Worm (Caenorhabditis elegans) whole organism, L1 larva: ENCODE results near the gene lbp-4.
A peak's percentile ranks its signal among the peaks of the same experiment; 100 is the strongest.

Experiments
- C04F5.9 ChIP-seq: sonication (generic microtip); optimal IDR thresholded peaks from 2 replicates; lab custom pipeline; 2016; ENCODE audit warnings: missing genetic modification characterization, missing compliant biosample characterization
- C16A3.4 ChIP-seq: fragments of 150-350 bp; optimal IDR thresholded peaks from 2 replicates; lab custom pipeline; 2014; ENCODE audit warnings: missing biosample characterization, missing genetic modification characterization
- C34B4.2 ChIP-seq: sonication (generic microtip); optimal IDR thresholded peaks from 2 replicates; lab custom pipeline; 2017; ENCODE audit warnings: mild to moderate bottlenecking, missing genetic modification characterization, missing compliant biosample characterization
- F16B12.6 ChIP-seq: fragments of 150-350 bp; optimal IDR thresholded peaks from 2 replicates; lab custom pipeline; 2014; ENCODE audit warnings: missing biosample characterization, missing genetic modification characterization
- Y116A8C.19 ChIP-seq: sonication (generic microtip); optimal IDR thresholded peaks from 2 replicates; lab custom pipeline; 2016; ENCODE audit warnings: missing compliant biosample characterization, missing genetic modification characterization, borderline replicate concordance
- aha-1 ChIP-seq: fragments of 150-350 bp; optimal IDR thresholded peaks from 2 replicates; lab custom pipeline; 2014; ENCODE audit warnings: missing biosample characterization, missing genetic modification characterization
- aly-2 ChIP-seq: fragments of 150-350 bp; optimal IDR thresholded peaks from 2 replicates; lab custom pipeline; 2014; ENCODE audit warnings: missing biosample characterization, missing genetic modification characterization
- ceh-8 ChIP-seq: fragments of 200-800 bp; sonication (Bioruptor generic); optimal IDR thresholded peaks from 2 replicates; lab custom pipeline; 2018; ENCODE audit warnings: mild to moderate bottlenecking, missing genetic modification characterization, moderate library complexity, missing compliant biosample characterization
- ceh-90 ChIP-seq: sonication (generic microtip); optimal IDR thresholded peaks from 2 replicates; lab custom pipeline; 2016; ENCODE audit warnings: missing genetic modification characterization, missing compliant biosample characterization
- ces-1 ChIP-seq: fragments of 150-350 bp; optimal IDR thresholded peaks from 2 replicates; lab custom pipeline; 2014; ENCODE audit warnings: missing biosample characterization, missing genetic modification reagents, missing genetic modification characterization
- dpl-1 ChIP-seq, 3 experiments: fragments of 150-350 bp in 2 of 3; sonication (generic microtip) in 1 of 3; optimal IDR thresholded peaks; 2 replicates each; lab custom pipeline; 2014 to 2017; ENCODE audit warnings: missing biosample characterization in 3 of 3, missing genetic modification characterization in 3 of 3, missing genetic modification reagents in 3 of 3
- egl-27 ChIP-seq, 2 experiments: fragments of 150-350 bp in 1 of 2; sonication (generic microtip); optimal IDR thresholded peaks; 3 replicates each; lab custom pipeline; 2017 to 2018; ENCODE audit warnings: missing biosample characterization in 2 of 2, missing genetic modification characterization in 2 of 2, missing genetic modification reagents in 2 of 2
- ets-5 ChIP-seq: fragments of 200-800 bp; sonication (Bioruptor generic); IDR thresholded peaks from 2 replicates; pipeline ENCODE4 v1.3.6; 2022; ENCODE audit warnings: missing genetic modification characterization, missing compliant biosample characterization
- fkh-10 ChIP-seq: sonication (generic microtip); optimal IDR thresholded peaks from 2 replicates; lab custom pipeline; 2017; ENCODE audit warnings: missing biosample characterization, missing genetic modification reagents, missing genetic modification characterization
- fkh-4 ChIP-seq: sonication (generic microtip); optimal IDR thresholded peaks from 2 replicates; lab custom pipeline; 2016; ENCODE audit warnings: missing compliant biosample characterization, missing genetic modification characterization, borderline replicate concordance
- fkh-8 ChIP-seq: sonication (generic microtip); optimal IDR thresholded peaks from 2 replicates; lab custom pipeline; 2016; ENCODE audit warnings: mild to moderate bottlenecking, missing genetic modification characterization, missing compliant biosample characterization
- fos-1 ChIP-seq: fragments of 150-350 bp; optimal IDR thresholded peaks from 2 replicates; lab custom pipeline; 2014; ENCODE audit warnings: missing biosample characterization, missing genetic modification characterization
- hlh-4 ChIP-seq: sonication (generic microtip); optimal IDR thresholded peaks from 2 replicates; lab custom pipeline; 2016; ENCODE audit warnings: mild to moderate bottlenecking, missing genetic modification characterization, missing compliant biosample characterization
- hpl-2 ChIP-seq: fragments of 150-350 bp; optimal IDR thresholded peaks from 2 replicates; lab custom pipeline; 2014; ENCODE audit warnings: missing biosample characterization, missing genetic modification reagents, missing genetic modification characterization
- isw-1 ChIP-seq: fragments of 200-800 bp; sonication (Bioruptor generic); IDR thresholded peaks from 2 replicates; pipeline ENCODE4 v1.3.6; 2022; ENCODE audit warnings: missing genetic modification characterization, missing compliant biosample characterization
- jun-1 ChIP-seq: fragments of 150-350 bp; optimal IDR thresholded peaks from 2 replicates; lab custom pipeline; 2014; ENCODE audit warnings: missing biosample characterization, missing genetic modification reagents, missing genetic modification characterization
- lin-13 ChIP-seq: fragments of 150-350 bp; optimal IDR thresholded peaks from 2 replicates; lab custom pipeline; 2014; ENCODE audit warnings: missing biosample characterization, missing genetic modification reagents, missing genetic modification characterization
- lin-14 ChIP-seq: fragments of 200-800 bp; sonication (Bioruptor generic); optimal IDR thresholded peaks from 2 replicates; lab custom pipeline; 2018; ENCODE audit warnings: mild to moderate bottlenecking, missing genetic modification characterization, moderate library complexity, missing compliant biosample characterization
- lin-15B ChIP-seq: fragments of 150-350 bp; sonication (generic microtip); optimal IDR thresholded peaks from 3 replicates; lab custom pipeline; 2014; ENCODE audit warnings: missing biosample characterization, missing genetic modification characterization
- lin-39 ChIP-seq: fragments of 150-350 bp; optimal IDR thresholded peaks from 2 replicates; lab custom pipeline; 2014; ENCODE audit warnings: missing biosample characterization, missing genetic modification reagents, missing genetic modification characterization
- lir-3 ChIP-seq: sonication (generic microtip); optimal IDR thresholded peaks from 2 replicates; lab custom pipeline; 2016; ENCODE audit warnings: mild to moderate bottlenecking, missing genetic modification characterization, moderate library complexity, missing compliant biosample characterization; ENCODE audit not compliant: poor library complexity
- mdl-1 ChIP-seq, 2 experiments: fragments of 150-350 bp; optimal IDR thresholded peaks; 2 replicates each; lab custom pipeline; 2014 to 2017; ENCODE audit warnings: missing biosample characterization in 2 of 2, missing genetic modification characterization in 2 of 2, inconsistent platforms in 1 of 2
- mef-2 ChIP-seq: fragments of 150-350 bp; optimal IDR thresholded peaks from 2 replicates; lab custom pipeline; 2014; ENCODE audit warnings: missing biosample characterization, missing genetic modification characterization
- nhr-11 ChIP-seq: fragments of 150-350 bp; optimal IDR thresholded peaks from 2 replicates; lab custom pipeline; 2014; ENCODE audit warnings: missing biosample characterization, missing genetic modification characterization
- nhr-19 ChIP-seq: fragments of 200-800 bp; sonication (Bioruptor generic); conservative IDR thresholded peaks from 2 replicates; pipeline ENCODE4 v1.3.6; 2022; ENCODE audit warnings: missing genetic modification characterization, missing compliant biosample characterization
- nhr-20 ChIP-seq: sonication (generic microtip); optimal IDR thresholded peaks from 2 replicates; lab custom pipeline; 2016; ENCODE audit warnings: mild to moderate bottlenecking, missing genetic modification characterization, missing compliant biosample characterization
- nhr-237 ChIP-seq: fragments of 150-350 bp; optimal IDR thresholded peaks from 2 replicates; lab custom pipeline; 2014; ENCODE audit warnings: missing biosample characterization, missing genetic modification characterization
- nhr-47 ChIP-seq: sonication (generic microtip); optimal IDR thresholded peaks from 2 replicates; lab custom pipeline; 2016; ENCODE audit warnings: mild to moderate bottlenecking, missing genetic modification characterization, moderate library complexity, missing compliant biosample characterization
- nhr-76 ChIP-seq: sonication (generic microtip); optimal IDR thresholded peaks from 2 replicates; lab custom pipeline; 2017; ENCODE audit warnings: missing biosample characterization, missing genetic modification characterization
- nhr-77 ChIP-seq: fragments of 150-350 bp; optimal IDR thresholded peaks from 2 replicates; lab custom pipeline; 2014; ENCODE audit warnings: missing biosample characterization, missing genetic modification characterization
- nhr-84 ChIP-seq: sonication (generic microtip); optimal IDR thresholded peaks from 2 replicates; lab custom pipeline; 2017; ENCODE audit warnings: missing biosample characterization, missing genetic modification characterization
- nhr-90 ChIP-seq: sonication (generic microtip); optimal IDR thresholded peaks from 2 replicates; lab custom pipeline; 2016; ENCODE audit warnings: mild to moderate bottlenecking, missing genetic modification characterization, missing compliant biosample characterization; ENCODE audit not compliant: poor library complexity
- pag-3 ChIP-seq: sonication (generic microtip); optimal IDR thresholded peaks from 2 replicates; lab custom pipeline; 2017; ENCODE audit warnings: missing genetic modification characterization, mild to moderate bottlenecking, missing compliant biosample characterization, antibody characterized with exemption, borderline replicate concordance; ENCODE audit not compliant: insufficient read depth
- pax-3 ChIP-seq: fragments of 200-800 bp; sonication (Bioruptor generic); optimal IDR thresholded peaks from 2 replicates; lab custom pipeline; 2018; ENCODE audit warnings: mild to moderate bottlenecking, missing genetic modification characterization, moderate library complexity, missing compliant biosample characterization
- pqm-1 ChIP-seq: sonication (generic microtip); optimal IDR thresholded peaks from 3 replicates; lab custom pipeline; 2017; ENCODE audit warnings: missing biosample characterization, missing genetic modification characterization
- rnt-1 ChIP-seq: sonication (generic microtip); optimal IDR thresholded peaks from 2 replicates; lab custom pipeline; 2016; ENCODE audit warnings: mild to moderate bottlenecking, missing genetic modification characterization, moderate library complexity, missing compliant biosample characterization
- skn-1 ChIP-seq: fragments of 150-350 bp; optimal IDR thresholded peaks from 2 replicates; lab custom pipeline; 2014; ENCODE audit warnings: missing biosample characterization, missing genetic modification characterization
- snu-23 ChIP-seq: sonication (generic microtip); optimal IDR thresholded peaks from 2 replicates; lab custom pipeline; 2016; ENCODE audit warnings: missing genetic modification characterization, missing compliant biosample characterization
- sox-4 ChIP-seq: sonication (generic microtip); optimal IDR thresholded peaks from 2 replicates; lab custom pipeline; 2016; ENCODE audit warnings: missing genetic modification characterization, missing compliant biosample characterization
- swsn-7 ChIP-seq: sonication (generic microtip); optimal IDR thresholded peaks from 2 replicates; lab custom pipeline; 2016; ENCODE audit warnings: missing genetic modification characterization, missing compliant biosample characterization
- tbx-2 ChIP-seq: sonication (generic microtip); optimal IDR thresholded peaks from 2 replicates; lab custom pipeline; 2016; ENCODE audit warnings: missing genetic modification characterization, missing compliant biosample characterization
- tlp-1 ChIP-seq: fragments of 150-350 bp; optimal IDR thresholded peaks from 2 replicates; lab custom pipeline; 2014; ENCODE audit warnings: missing biosample characterization, missing genetic modification characterization
- unc-86 ChIP-seq: sonication (generic microtip); optimal IDR thresholded peaks from 2 replicates; lab custom pipeline; 2016; ENCODE audit warnings: missing genetic modification characterization, missing compliant biosample characterization
- unc-98 ChIP-seq: fragments of 200-800 bp; sonication (Bioruptor generic); IDR thresholded peaks from 2 replicates; pipeline ENCODE4 v1.3.6; 2022; ENCODE audit warnings: missing genetic modification characterization, missing compliant biosample characterization
- zag-1 ChIP-seq: fragments of 150-350 bp; optimal IDR thresholded peaks from 2 replicates; lab custom pipeline; 2014; ENCODE audit warnings: missing biosample characterization, missing genetic modification characterization
- zip-4 ChIP-seq: fragments of 200-800 bp; sonication (Bioruptor generic); optimal IDR thresholded peaks from 2 replicates; lab custom pipeline; 2018; ENCODE audit warnings: mild to moderate bottlenecking, missing genetic modification characterization, moderate library complexity, missing compliant biosample characterization
- ztf-11 ChIP-seq, 2 experiments: sonication (generic microtip); optimal IDR thresholded peaks; 2 replicates each; lab custom pipeline; 2016 to 2017; ENCODE audit warnings: missing genetic modification characterization in 2 of 2, missing biosample characterization in 1 of 2, missing compliant biosample characterization in 1 of 2

lbp-4 gene

ce11 chrV:7804064-7804800, 16.1 kb upstream of the lbp-4 start, which contains the start of gene uvs-1 (continued):
- TF ChIP-seq C16A3.4: peak; percentile 47
- no peak for TF ChIP-seq sox-4 (tag; lab: Kevin White, UChicago)
- no peak for TF ChIP-seq pag-3
- no peak for TF ChIP-seq nhr-11 (tag; lab: Kevin White, UChicago)
- peak; percentile 26 for TF ChIP-seq lin-13 (GFP tag; lab: Kevin White, UChicago)
- TF ChIP-seq hlh-4 (tag; lab: Kevin White, UChicago): no peak
- TF ChIP-seq fkh-10 (GFP tag; lab: Kevin White, UChicago): peak; percentile 17
- TF ChIP-seq ztf-11 (tag; optimal IDR thresholded peaks at IDR 0.05; lab: Kevin White, UChicago): no peak
- peak; percentile 48 for TF ChIP-seq skn-1 (tag; lab: Kevin White, UChicago)
- TF ChIP-seq nhr-19: peak; percentile 69
- TF ChIP-seq egl-27 (tag; optimal IDR thresholded peaks at IDR 0.05; lab: Kevin White, UChicago): no peak
- no peak for TF ChIP-seq nhr-84 (tag; lab: Kevin White, UChicago)
- TF ChIP-seq dpl-1 (GFP tag; optimal IDR thresholded peaks at IDR 0.05; lab: Kevin White, UChicago): peak; percentile 33 to 73 (median 38)
- peak; percentile 66 for TF ChIP-seq fkh-8 (tag; lab: Kevin White, UChicago)
- peak; percentile 37 for TF ChIP-seq rnt-1 (tag; lab: Kevin White, UChicago)
- peak; percentile 57 for TF ChIP-seq nhr-47 (tag; lab: Kevin White, UChicago)
- TF ChIP-seq tlp-1 (tag; lab: Kevin White, UChicago): no peak
- peak; percentile 8 for TF ChIP-seq unc-86
- no peak for TF ChIP-seq C04F5.9 (tag; lab: Kevin White, UChicago)
- no peak for TF ChIP-seq ets-5 (GFP tag; lab: Robert Waterston, UW)
- no peak for TF ChIP-seq pax-3 (tag; lab: Kevin White, UChicago)
- no peak for TF ChIP-seq nhr-76
- peak; percentile 78 for TF ChIP-seq lin-14 (GFP tag; lab: Kevin White, UChicago)
- TF ChIP-seq ceh-90: no peak
- TF ChIP-seq zip-4 (GFP tag; lab: Kevin White, UChicago): no peak
- TF ChIP-seq nhr-77 (tag; lab: Kevin White, UChicago): peak; percentile 24
- no peak for TF ChIP-seq mef-2 (tag; lab: Kevin White, UChicago)
- peak; percentile 41 for TF ChIP-seq tbx-2 (tag; lab: Kevin White, UChicago)
- TF ChIP-seq F16B12.6: peak; percentile 28
- no peak for TF ChIP-seq isw-1 (GFP tag; lab: Robert Waterston, UW)
- no peak for TF ChIP-seq fos-1 (tag; lab: Kevin White, UChicago)
- TF ChIP-seq lin-39: no peak
- no peak for TF ChIP-seq zag-1 (tag; lab: Kevin White, UChicago)
- TF ChIP-seq jun-1: no peak
- peak; percentile 65 for TF ChIP-seq nhr-20 (tag; lab: Kevin White, UChicago)
- no peak for TF ChIP-seq fkh-4 (tag; lab: Kevin White, UChicago)
- no peak for TF ChIP-seq unc-98 (GFP tag; lab: Robert Waterston, UW)
- TF ChIP-seq lir-3: no peak
- peak in 1 of 2 experiments; percentile 69 for TF ChIP-seq mdl-1 (tag; optimal IDR thresholded peaks at IDR 0.05; lab: Kevin White, UChicago)
- TF ChIP-seq C34B4.2 (tag; lab: Kevin White, UChicago): no peak
- TF ChIP-seq nhr-237 (tag; lab: Kevin White, UChicago): no peak
- no peak for TF ChIP-seq aha-1 (tag; lab: Kevin White, UChicago)
- no peak for TF ChIP-seq swsn-7 (tag; lab: Kevin White, UChicago)
- peak; percentile 59 for TF ChIP-seq lin-15B (tag; lab: Kevin White, UChicago)
- TF ChIP-seq ces-1: no peak
- TF ChIP-seq hpl-2 (GFP tag; lab: Kevin White, UChicago): no peak
- TF ChIP-seq aly-2: no peak
- TF ChIP-seq snu-23: peak; percentile 40
- no peak for TF ChIP-seq ceh-8 (GFP tag; lab: Kevin White, UChicago)
- TF ChIP-seq nhr-90 (tag; lab: Kevin White, UChicago): peak; percentile 64
- TF ChIP-seq pqm-1 (tag; lab: Kevin White, UChicago): no peak
- TF ChIP-seq Y116A8C.19 (tag; lab: Kevin White, UChicago): no peak
